Worm (Caenorhabditis elegans) whole organism, L4 larva: ENCODE results near the gene R08E5.4.

Experiments
- F10B5.3 ChIP-seq: sonication (generic microtip); optimal IDR thresholded peaks from 2 replicates; lab custom pipeline; 2016; ENCODE audit warnings: mild to moderate bottlenecking, missing genetic modification characterization, missing compliant biosample characterization
- F49E8.2 ChIP-seq: sonication (generic microtip); optimal IDR thresholded peaks from 2 replicates; lab custom pipeline; 2016; ENCODE audit warnings: missing compliant biosample characterization, mild to moderate bottlenecking, missing genetic modification characterization, borderline replicate concordance
- R02D3.7 ChIP-seq: fragments of 150-350 bp; sonication (generic microtip); optimal IDR thresholded peaks from 3 replicates; lab custom pipeline; 2014; ENCODE audit warnings: missing biosample characterization, missing genetic modification characterization
- aha-1 ChIP-seq: fragments of 150-350 bp; peaks from one replicate; lab custom pipeline; 2014; ENCODE audit warnings: missing biosample characterization, missing genetic modification characterization
- aly-2 ChIP-seq: sonication (generic microtip); optimal IDR thresholded peaks from 2 replicates; lab custom pipeline; 2018; ENCODE audit warnings: missing biosample characterization, missing genetic modification characterization
- arid-1 ChIP-seq: fragments of 200-800 bp; sonication (Bioruptor generic); conservative IDR thresholded peaks from 2 replicates; pipeline ENCODE4 v1.3.6; 2022; ENCODE audit warnings: missing genetic modification reagents, missing genetic modification characterization, missing compliant biosample characterization
- attf-4 ChIP-seq: sonication (generic microtip); optimal IDR thresholded peaks from 3 replicates; lab custom pipeline; 2017; ENCODE audit warnings: missing biosample characterization, missing genetic modification characterization
- ces-1 ChIP-seq: fragments of 150-350 bp; sonication (generic microtip); optimal IDR thresholded peaks from 4 replicates; lab custom pipeline; 2014; ENCODE audit warnings: missing biosample characterization, missing genetic modification reagents, missing genetic modification characterization
- cey-2 ChIP-seq: sonication (generic microtip); optimal IDR thresholded peaks from 3 replicates; lab custom pipeline; 2017; ENCODE audit warnings: missing genetic modification characterization, mild to moderate bottlenecking, missing compliant biosample characterization, antibody characterized with exemption, borderline replicate concordance; ENCODE audit not compliant: insufficient read depth
- ctbp-1 ChIP-seq: fragments of 200-800 bp; sonication (Bioruptor generic); IDR thresholded peaks from 2 replicates; pipeline ENCODE4 v1.3.6; 2022; ENCODE audit warnings: missing genetic modification reagents, missing genetic modification characterization, missing compliant biosample characterization
- daf-16 ChIP-seq, 3 experiments: sonication (generic microtip); optimal IDR thresholded peaks; 2 replicates each; lab custom pipeline; 2016 to 2017; ENCODE audit warnings: missing genetic modification characterization in 3 of 3, missing genetic modification reagents in 3 of 3, mild to moderate bottlenecking in 2 of 3, missing compliant biosample characterization in 2 of 3, missing biosample characterization in 1 of 3, moderate library complexity in 1 of 3
- daf-8 ChIP-seq: fragments of 200-800 bp; sonication (Bioruptor generic); IDR thresholded peaks from 2 replicates; pipeline ENCODE4 v1.3.6; 2022; ENCODE audit warnings: missing genetic modification characterization, missing compliant biosample characterization
- dmd-8 ChIP-seq: fragments of 200-800 bp; sonication (Bioruptor generic); IDR thresholded peaks from 2 replicates; pipeline ENCODE4 v1.3.6; 2022; ENCODE audit warnings: missing genetic modification characterization, missing compliant biosample characterization
- dpl-1 ChIP-seq: fragments of 150-350 bp; optimal IDR thresholded peaks from 2 replicates; lab custom pipeline; 2014; ENCODE audit warnings: missing biosample characterization, missing genetic modification reagents, missing genetic modification characterization
- dve-1 ChIP-seq: sonication (generic microtip); optimal IDR thresholded peaks from 2 replicates; lab custom pipeline; 2017; ENCODE audit warnings: antibody characterized with exemption, mild to moderate bottlenecking, missing genetic modification characterization, missing compliant biosample characterization; ENCODE audit not compliant: insufficient read depth
- hif-1 ChIP-seq, 2 experiments: sonication (generic microtip); optimal IDR thresholded peaks; 2 replicates each; lab custom pipeline; 2016 to 2017; ENCODE audit warnings: missing compliant biosample characterization in 2 of 2, missing genetic modification characterization in 2 of 2, missing genetic modification reagents in 2 of 2, missing genotype in 2 of 2, mild to moderate bottlenecking in 1 of 2
- hlh-30 ChIP-seq: sonication (generic microtip); optimal IDR thresholded peaks from 2 replicates; lab custom pipeline; 2017; ENCODE audit warnings: antibody characterized with exemption, mild to moderate bottlenecking, missing genetic modification characterization, missing compliant biosample characterization; ENCODE audit not compliant: insufficient read depth
- lin-1 ChIP-seq: fragments of 200-800 bp; sonication (Bioruptor generic); IDR thresholded peaks from 2 replicates; pipeline ENCODE4 v1.3.6; 2022; ENCODE audit warnings: missing genetic modification reagents, missing genetic modification characterization, missing compliant biosample characterization
- lin-29 ChIP-seq: fragments of 200-800 bp; sonication (Bioruptor generic); IDR thresholded peaks from 2 replicates; pipeline ENCODE4 v1.3.6; 2022; ENCODE audit warnings: missing genetic modification reagents, missing genetic modification characterization, missing compliant biosample characterization
- lsy-2 ChIP-seq, 2 experiments: fragments of 150-350 bp in 1 of 2; sonication (generic microtip) in 1 of 2; optimal IDR thresholded peaks; 2 replicates each; lab custom pipeline; 2014 to 2017; ENCODE audit warnings: missing biosample characterization in 2 of 2, missing genetic modification characterization in 2 of 2
- mdl-1 ChIP-seq, 2 experiments: fragments of 150-350 bp in 1 of 2; sonication (generic microtip) in 1 of 2; optimal IDR thresholded peaks; 2 replicates each; lab custom pipeline; 2014 to 2017; ENCODE audit warnings: missing biosample characterization in 2 of 2, missing genetic modification characterization in 2 of 2
- mdt-29 ChIP-seq: fragments of 200-800 bp; sonication (Bioruptor generic); IDR thresholded peaks from 2 replicates; pipeline ENCODE4 v1.3.6; 2022; ENCODE audit warnings: missing genetic modification reagents, missing genetic modification characterization, missing compliant biosample characterization
- mep-1 ChIP-seq: fragments of 150-350 bp; sonication (generic microtip); optimal IDR thresholded peaks from 3 replicates; lab custom pipeline; 2014; ENCODE audit warnings: missing biosample characterization, missing genetic modification characterization
- mes-2 ChIP-seq: sonication (generic microtip); optimal IDR thresholded peaks from 2 replicates; lab custom pipeline; 2016; ENCODE audit warnings: missing genotype, mild to moderate bottlenecking, missing genetic modification characterization, missing compliant biosample characterization; ENCODE audit not compliant: poor library complexity, severe bottlenecking
- mxl-2 ChIP-seq: fragments of 200-800 bp; sonication (Bioruptor generic); conservative IDR thresholded peaks from 2 replicates; pipeline ENCODE4 v1.3.6; 2022; ENCODE audit warnings: missing genetic modification reagents, missing genetic modification characterization, missing compliant biosample characterization
- nhr-102 ChIP-seq: sonication (generic microtip); optimal IDR thresholded peaks from 2 replicates; lab custom pipeline; 2016; ENCODE audit warnings: mild to moderate bottlenecking, missing genetic modification characterization, moderate library complexity, missing compliant biosample characterization
- nhr-111 ChIP-seq: fragments of 200-800 bp; sonication (Bioruptor generic); optimal IDR thresholded peaks from 2 replicates; lab custom pipeline; 2018; ENCODE audit warnings: mild to moderate bottlenecking, missing genetic modification characterization, missing compliant biosample characterization
- nhr-25 ChIP-seq: sonication (generic microtip); optimal IDR thresholded peaks from 2 replicates; lab custom pipeline; 2017; ENCODE audit warnings: missing genetic modification characterization, mild to moderate bottlenecking, missing compliant biosample characterization, antibody characterized with exemption, moderate library complexity, borderline replicate concordance; ENCODE audit not compliant: insufficient read depth
- nhr-42 ChIP-seq: fragments of 200-800 bp; sonication (Bioruptor generic); IDR thresholded peaks from 2 replicates; pipeline ENCODE4 v1.3.6; 2022; ENCODE audit warnings: missing genetic modification characterization, missing compliant biosample characterization
- nhr-76 ChIP-seq: fragments of 150-350 bp; optimal IDR thresholded peaks from 2 replicates; lab custom pipeline; 2014; ENCODE audit warnings: missing biosample characterization, missing genetic modification characterization
- nhr-77 ChIP-seq: fragments of 150-350 bp; optimal IDR thresholded peaks from 2 replicates; lab custom pipeline; 2014; ENCODE audit warnings: missing biosample characterization, missing genetic modification characterization
- pha-4 ChIP-seq, 2 experiments: fragments of 150-350 bp in 1 of 2; fragments of 200-800 bp in 1 of 2; sonication (Bioruptor generic) in 1 of 2; IDR thresholded peaks in 1 of 2; optimal IDR thresholded peaks in 1 of 2; 2 replicates each; pipeline versions ENCODE4 v1.3.6 to Lab custom; 2014 to 2022; ENCODE audit warnings: missing genetic modification characterization in 2 of 2, missing genetic modification reagents in 2 of 2, missing biosample characterization in 1 of 2, missing compliant biosample characterization in 1 of 2
- snpc-4 ChIP-seq: fragments of 150-350 bp; optimal IDR thresholded peaks from 2 replicates; lab custom pipeline; 2014; ENCODE audit warnings: missing biosample characterization, missing genetic modification characterization
- spr-1 ChIP-seq: sonication (generic microtip); optimal IDR thresholded peaks from 2 replicates; lab custom pipeline; 2016; ENCODE audit warnings: mild to moderate bottlenecking, missing genetic modification characterization, missing compliant biosample characterization
- unc-130 ChIP-seq: sonication (generic microtip); optimal IDR thresholded peaks from 2 replicates; lab custom pipeline; 2016; ENCODE audit warnings: missing genetic modification reagents, missing genetic modification characterization, missing compliant biosample characterization
- unc-39 ChIP-seq: sonication (generic microtip); optimal IDR thresholded peaks from 2 replicates; lab custom pipeline; 2017; ENCODE audit warnings: missing biosample characterization, missing genetic modification characterization
- unc-62 ChIP-seq, 3 experiments: fragments of 150-350 bp in 1 of 3; sonication (generic microtip); optimal IDR thresholded peaks in 2 of 3; peaks in 1 of 3; 1 replicate in 1 of 3; 2 replicates in 2 of 3; lab custom pipeline; 2014 to 2017; ENCODE audit warnings: missing biosample characterization in 3 of 3, missing genetic modification characterization in 3 of 3, missing genetic modification reagents in 3 of 3, missing genotype in 1 of 3
- zag-1 ChIP-seq: fragments of 150-350 bp; optimal IDR thresholded peaks from 2 replicates; lab custom pipeline; 2014; ENCODE audit warnings: missing biosample characterization, missing genetic modification characterization
- zfp-3 ChIP-seq: fragments of 200-800 bp; sonication (Bioruptor generic); conservative IDR thresholded peaks from 2 replicates; pipeline ENCODE4 v1.3.6; 2022; ENCODE audit warnings: missing genetic modification reagents, missing genetic modification characterization, missing compliant biosample characterization
- zip-11 ChIP-seq: fragments of 200-800 bp; sonication (Bioruptor generic); IDR thresholded peaks from 2 replicates; pipeline ENCODE4 v1.3.6; 2022; ENCODE audit warnings: missing genetic modification characterization, missing compliant biosample characterization

R08E5.4 gene

ce11 chrV:3768270-3768669 lies at the start of gene R08E5.4:
Gene R08E5.4, plus strand, starts transcription at chrV:3768570.
- TF ChIP-seq zag-1 (no peak), mep-1 (tag; lab: Kevin White, UChicago) (no peak), F10B5.3 (tag; lab: Kevin White, UChicago) (no peak), hif-1 (tag; optimal IDR thresholded peaks at IDR 0.05; lab: Kevin White, UChicago) (no peak), pha-4 (GFP tag; IDR thresholded peaks at IDR 0.05; lab: Robert Waterston, UW) (no peak), pha-4 (tag; optimal IDR thresholded peaks at IDR 0.05; lab: Kevin White, UChicago) (no peak), nhr-111 (no peak), F49E8.2 (no peak), lsy-2 (tag; optimal IDR thresholded peaks at IDR 0.05; lab: Kevin White, UChicago) (no peak), unc-39 (tag; lab: Kevin White, UChicago) (no peak), nhr-42 (GFP tag; lab: Robert Waterston, UW) (no peak), zip-11 (no peak), mdl-1 (tag; optimal IDR thresholded peaks at IDR 0.05; lab: Kevin White, UChicago) (no peak), spr-1 (tag; lab: Kevin White, UChicago) (no peak), cey-2 (tag; lab: Kevin White, UChicago) (no peak)

- TF ChIP-seq lin-29 (GFP tag; lab: Robert Waterston, UW) (no peak), nhr-77 (tag; lab: Kevin White, UChicago) (no peak), dmd-8 (GFP tag; lab: Robert Waterston, UW) (no peak)
Measured at ce11 chrV:3724772-3725171, 43.6 kb upstream of the R08E5.4 start, which contains the start of gene str-30. Gene str-30, plus strand, starts transcription at chrV:3725072.

- TF ChIP-seq ces-1 (GFP tag; lab: Kevin White, UChicago) = no peak
- no peak for TF ChIP-seq ctbp-1
- TF ChIP-seq snpc-4 (tag; lab: Kevin White, UChicago) = no peak
- no peak for TF ChIP-seq mxl-2 (GFP tag; lab: Robert Waterston, UW)
- no peak for TF ChIP-seq nhr-25 (tag; lab: Kevin White, UChicago)
- no peak for TF ChIP-seq aly-2 (tag; lab: Kevin White, UChicago)
- no peak for TF ChIP-seq nhr-76
- no peak for TF ChIP-seq nhr-42 (GFP tag; lab: Robert Waterston, UW)
- TF ChIP-seq mdl-1 (tag; optimal IDR thresholded peaks at IDR 0.05; lab: Kevin White, UChicago) = no peak
- TF ChIP-seq nhr-102 = no peak
- TF ChIP-seq mdt-29 (GFP tag; lab: Robert Waterston, UW) = no peak
- TF ChIP-seq, all 104 proteins: peak for 0
Measured at ce11 chrV:3738409-3738808, 30.0 kb upstream of the R08E5.4 start.

ce11 chrV:3739302-3739701 lies 29.1 kb upstream of the R08E5.4 start, which contains the start of gene hpo-36:
Gene hpo-36, minus strand, starts transcription at chrV:3739402.
- no peak for TF ChIP-seq dmd-8 (GFP tag; lab: Robert Waterston, UW)
- no peak for TF ChIP-seq arid-1 (GFP tag; lab: Robert Waterston, UW)
- no peak for TF ChIP-seq mes-2 (tag; lab: Kevin White, UChicago)
- TF ChIP-seq zfp-3 (GFP tag; lab: Robert Waterston, UW) = no peak
- no peak for TF ChIP-seq unc-130 (GFP tag; lab: Kevin White, UChicago)
- peak; percentile 51 for TF ChIP-seq aha-1 (tag; lab: Kevin White, UChicago)

DNA sequence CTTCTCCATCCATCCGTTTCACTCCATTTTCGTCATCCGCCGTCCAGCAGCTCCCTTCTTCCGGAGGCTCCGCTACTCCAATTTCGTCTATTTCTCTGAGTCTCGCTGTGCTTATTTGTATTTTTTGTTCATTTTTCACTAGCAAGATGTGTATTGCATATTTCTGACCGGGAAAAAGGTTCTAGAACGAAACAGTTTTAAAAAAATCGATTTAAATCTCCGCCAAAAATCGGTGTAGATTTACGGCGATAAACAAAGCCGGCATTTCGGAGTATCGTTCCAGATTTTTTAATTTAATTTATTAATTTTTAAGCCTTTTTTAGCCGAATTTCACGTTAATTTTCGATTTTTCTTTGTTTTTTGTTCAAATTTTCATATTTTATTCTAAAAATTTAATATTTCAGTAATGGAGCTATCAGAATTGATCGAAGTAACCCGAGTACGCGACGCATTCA lies 25.2 kb upstream of the R08E5.4 start, which contains the start of gene mtm-9:
Gene mtm-9 (plus strand): TSS at position 405 of the 455 bp plus-strand sequence.
- TF ChIP-seq dpl-1 (GFP tag; lab: Kevin White, UChicago) (peak; percentile 93), unc-62 (GFP tag; optimal IDR thresholded peaks at IDR 0.05 in 1 of 2; lab: Kevin White, UChicago) (peak in 1 of 2 experiments; percentile 27), unc-62 (tag; optimal IDR thresholded peaks at IDR 0.05; lab: Kevin White, UChicago) (no peak), daf-16 (GFP tag; optimal IDR thresholded peaks at IDR 0.05; lab: Kevin White, UChicago) (no peak), daf-16 (tag; optimal IDR thresholded peaks at IDR 0.05; lab: Kevin White, UChicago) (peak; percentile 55), lin-1 (no peak), hlh-30 (tag; lab: Kevin White, UChicago) (peak; percentile 42), attf-4 (no peak), F49E8.2 (no peak), dve-1 (tag; lab: Kevin White, UChicago) (peak; percentile 31), daf-8 (GFP tag; lab: Robert Waterston, UW) (no peak), R02D3.7 (tag; lab: Kevin White, UChicago) (peak; percentile 70), lsy-2 (tag; optimal IDR thresholded peaks at IDR 0.05; lab: Kevin White, UChicago) (peak in 1 of 2 experiments; percentile 60), mes-2 (tag; lab: Kevin White, UChicago) (peak; percentile 41), aha-1 (tag; lab: Kevin White, UChicago) (peak; percentile 56), hif-1 (tag; optimal IDR thresholded peaks at IDR 0.05; lab: Kevin White, UChicago) (peak in 1 of 2 experiments; percentile 7)
